Worm (Caenorhabditis elegans) whole organism, young adult: ENCODE measurements around the gene rad-51.

Experiments used
- F33H1.4 ChIP-seq: fragments of 200-800 bp; sonication (Bioruptor generic); IDR thresholded peaks from 2 replicates; pipeline ENCODE4 v1.3.6; 2022; ENCODE audit warnings: missing genetic modification reagents, missing genetic modification characterization, missing compliant biosample characterization
- T07F8.4 ChIP-seq: sonication (generic microtip); optimal IDR thresholded peaks from 2 replicates; lab custom pipeline; 2016; ENCODE audit warnings: mild to moderate bottlenecking, missing genetic modification characterization, moderate library complexity, missing compliant biosample characterization
- attf-6 ChIP-seq: fragments of 200-800 bp; sonication (Bioruptor generic); IDR thresholded peaks from 2 replicates; pipeline ENCODE4 v1.3.6; 2022; ENCODE audit warnings: missing genetic modification reagents, missing genetic modification characterization, missing compliant biosample characterization
- hmg-1.2 ChIP-seq: fragments of 200-800 bp; sonication (Bioruptor generic); IDR thresholded peaks from 2 replicates; pipeline ENCODE4 v1.3.6; 2022; ENCODE audit warnings: missing genetic modification reagents, missing genetic modification characterization, missing compliant biosample characterization
- nhr-90 ChIP-seq: sonication (generic microtip); optimal IDR thresholded peaks from 2 replicates; lab custom pipeline; 2016; ENCODE audit warnings: missing genotype, mild to moderate bottlenecking, missing genetic modification characterization, missing compliant biosample characterization

DNA sequence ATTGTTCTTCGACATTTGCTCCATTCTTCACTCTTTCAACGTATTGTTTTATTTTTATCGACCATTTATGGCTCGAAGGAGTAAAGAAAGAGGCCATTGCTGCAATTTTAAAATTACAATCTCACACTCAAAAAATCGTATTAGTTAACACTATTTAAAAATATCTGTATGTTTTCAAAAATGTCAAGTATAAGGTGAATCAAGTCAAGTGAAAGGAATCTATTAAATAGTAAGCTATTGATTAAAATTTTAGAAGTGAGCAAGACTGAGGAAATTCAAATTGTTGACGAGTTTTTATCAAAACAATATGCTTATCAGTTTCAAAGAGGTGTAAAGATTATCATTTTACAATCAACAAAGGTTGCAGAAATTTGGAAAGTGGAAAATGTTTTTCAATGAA lies 51.6 kb downstream of the rad-51 start, which contains the start of gene F01G10.4:
- TF ChIP-seq F33H1.4 (GFP tag; lab: Robert Waterston, UW) (no peak), hmg-1.2 (no peak), T07F8.4 (tag; lab: Kevin White, UChicago) (no peak), attf-6 (GFP tag; lab: Robert Waterston, UW) (no peak), nhr-90 (no peak)
